Fruit fly (Drosophila melanogaster) whole organism, embryonic: Measurements from ENCODE around the gene plum.

ENCODE experiments used
- Ada2b ChIP-seq: fragments of 200-800 bp; sonication (Bioruptor generic); IDR thresholded peaks from 2 replicates; pipeline ENCODE4 v1.3.6; 2022; ENCODE audit warnings: missing biosample characterization, missing genetic modification characterization
- Adf1 ChIP-seq: fragments of 200-800 bp; sonication (Bioruptor generic); IDR thresholded peaks from 2 replicates; pipeline ENCODE4 v1.3.6; 2022; ENCODE audit warnings: missing biosample characterization, missing genetic modification characterization
- Antp ChIP-seq: fragments of 200-800 bp; sonication (Bioruptor generic); optimal IDR thresholded peaks from 3 replicates; lab custom pipeline; 2016; ENCODE audit warnings: missing biosample characterization, missing genetic modification characterization
- Blimp-1 ChIP-seq: fragments of 200-800 bp; sonication (Bioruptor generic); optimal IDR thresholded peaks from 3 replicates; lab custom pipeline; 2018; ENCODE audit warnings: missing biosample characterization, missing genetic modification characterization, mild to moderate bottlenecking, moderate library complexity, missing genetic modification reagents
- CG11247 ChIP-seq: fragments of 200-800 bp; sonication (Bioruptor generic); IDR thresholded peaks from 2 replicates; pipeline ENCODE4 v1.3.6; 2022; ENCODE audit warnings: missing biosample characterization, missing genetic modification characterization
- CG11504 ChIP-seq: fragments of 200-800 bp; sonication (Bioruptor generic); optimal IDR thresholded peaks from 3 replicates; lab custom pipeline; 2019; ENCODE audit warnings: missing biosample characterization, mild to moderate bottlenecking, missing genetic modification characterization, moderate library complexity
- CG12744 ChIP-seq: fragments of 200-800 bp; sonication (Bioruptor generic); optimal IDR thresholded peaks from 2 replicates; lab custom pipeline; 2016; ENCODE audit warnings: missing biosample characterization, missing genetic modification characterization
- CG17802 ChIP-seq: fragments of 200-800 bp; sonication (Bioruptor generic); optimal IDR thresholded peaks from 2 replicates; lab custom pipeline; 2018; ENCODE audit warnings: missing biosample characterization, mild to moderate bottlenecking, missing genetic modification characterization, moderate library complexity
- CG30403 ChIP-seq: fragments of 200-800 bp; sonication (Bioruptor generic); optimal IDR thresholded peaks from 3 replicates; lab custom pipeline; 2016; ENCODE audit warnings: missing biosample characterization, missing genetic modification characterization
- CG3065 ChIP-seq: fragments of 200-800 bp; sonication (Bioruptor generic); optimal IDR thresholded peaks from 2 replicates; lab custom pipeline; 2016; ENCODE audit warnings: missing biosample characterization, missing genetic modification characterization
- CG31224 ChIP-seq: fragments of 200-800 bp; sonication (Bioruptor generic); IDR thresholded peaks from 2 replicates; pipeline ENCODE4 v1.3.6; 2022; ENCODE audit warnings: missing biosample characterization, missing genetic modification characterization
- CG3281 ChIP-seq: fragments of 200-800 bp; sonication (Bioruptor generic); optimal IDR thresholded peaks from 3 replicates; lab custom pipeline; 2017; ENCODE audit warnings: missing biosample characterization, mild to moderate bottlenecking, missing genetic modification characterization
- CG4424 ChIP-seq: fragments of 200-800 bp; sonication (Bioruptor generic); optimal IDR thresholded peaks from 3 replicates; lab custom pipeline; 2016; ENCODE audit warnings: missing biosample characterization, missing genetic modification characterization
- CG4820 ChIP-seq: fragments of 200-800 bp; sonication (Bioruptor generic); optimal IDR thresholded peaks from 3 replicates; lab custom pipeline; 2016; ENCODE audit warnings: missing biosample characterization, missing genetic modification characterization
- CG6175 ChIP-seq: fragments of 200-800 bp; sonication (Bioruptor generic); IDR thresholded peaks from 3 replicates; pipeline ENCODE4 v1.3.6; 2022; ENCODE audit warnings: missing biosample characterization, missing genetic modification characterization
- CG6765 ChIP-seq: fragments of 200-800 bp; sonication (Bioruptor generic); optimal IDR thresholded peaks from 3 replicates; lab custom pipeline; 2017; ENCODE audit warnings: missing biosample characterization, mild to moderate bottlenecking, missing genetic modification characterization
- CG7839 ChIP-seq: fragments of 200-800 bp; sonication (Bioruptor generic); optimal IDR thresholded peaks from 3 replicates; lab custom pipeline; 2018; ENCODE audit warnings: missing biosample characterization, mild to moderate bottlenecking, missing genetic modification characterization, moderate library complexity
- CG9932 ChIP-seq: fragments of 200-800 bp; sonication (Bioruptor generic); IDR thresholded peaks from 2 replicates; pipeline ENCODE4 v1.3.6; 2022; ENCODE audit warnings: missing biosample characterization, missing genetic modification characterization
- CTCF ChIP-seq: fragments of 200-800 bp; sonication (Bioruptor generic); optimal IDR thresholded peaks from 2 replicates; lab custom pipeline; 2017; ENCODE audit warnings: missing biosample characterization, mild to moderate bottlenecking, missing genetic modification characterization, moderate library complexity
- Dbx ChIP-seq: fragments of 200-800 bp; sonication (Bioruptor generic); IDR thresholded peaks from 3 replicates; pipeline ENCODE4 v1.3.6; 2022; ENCODE audit warnings: missing biosample characterization, missing genetic modification characterization
- Deaf1 ChIP-seq: fragments of 200-800 bp; optimal IDR thresholded peaks from 3 replicates; lab custom pipeline; 2019; ENCODE audit warnings: missing biosample characterization, mild to moderate bottlenecking, missing genetic modification characterization, moderate library complexity
- Dp ChIP-seq: fragments of 200-800 bp; sonication (Bioruptor generic); optimal IDR thresholded peaks from 2 replicates; lab custom pipeline; 2018; ENCODE audit warnings: missing biosample characterization, mild to moderate bottlenecking, missing genetic modification characterization, moderate library complexity
- E2f2 ChIP-seq: fragments of 200-800 bp; sonication (Bioruptor generic); IDR thresholded peaks from 2 replicates; pipeline ENCODE4 v1.3.6; 2022; ENCODE audit warnings: missing biosample characterization, missing genetic modification characterization
- Elba2 ChIP-seq: fragments of 200-800 bp; sonication (Bioruptor generic); optimal IDR thresholded peaks from 3 replicates; lab custom pipeline; 2016; ENCODE audit warnings: missing biosample characterization, missing genetic modification characterization
- Ets97D ChIP-seq: fragments of 200-800 bp; sonication (Bioruptor generic); optimal IDR thresholded peaks from 3 replicates; lab custom pipeline; 2016; ENCODE audit warnings: missing biosample characterization, missing genetic modification characterization
- Hey ChIP-seq: fragments of 200-800 bp; sonication (Bioruptor generic); optimal IDR thresholded peaks from 3 replicates; lab custom pipeline; 2018; ENCODE audit warnings: missing biosample characterization, mild to moderate bottlenecking, missing genetic modification characterization
- Lhr ChIP-seq: fragments of 200-800 bp; sonication (Bioruptor generic); optimal IDR thresholded peaks from 3 replicates; lab custom pipeline; 2017; ENCODE audit warnings: mild to moderate bottlenecking, missing biosample characterization, missing genetic modification reagents, missing genetic modification characterization
- Myb ChIP-seq: fragments of 200-800 bp; sonication (Bioruptor generic); optimal IDR thresholded peaks from 2 replicates; lab custom pipeline; 2016; ENCODE audit warnings: missing biosample characterization, missing genetic modification characterization
- Nf-YA ChIP-seq: fragments of 200-800 bp; sonication (Bioruptor generic); IDR thresholded peaks from 2 replicates; pipeline ENCODE4 v1.3.6; 2022; ENCODE audit warnings: missing biosample characterization, missing genetic modification characterization
- Nf-YC ChIP-seq: fragments of 200-800 bp; optimal IDR thresholded peaks from 3 replicates; lab custom pipeline; 2019; ENCODE audit warnings: missing biosample characterization, mild to moderate bottlenecking, missing genetic modification characterization, moderate library complexity
- Ravus ChIP-seq: fragments of 200-800 bp; sonication (Bioruptor generic); IDR thresholded peaks from 2 replicates; pipeline ENCODE4 v1.3.6; 2022; ENCODE audit warnings: missing biosample characterization, missing genetic modification characterization
- Scr ChIP-seq: fragments of 200-800 bp; sonication (Bioruptor generic); IDR thresholded peaks from 2 replicates; pipeline ENCODE4 v1.3.6; 2022; ENCODE audit warnings: missing biosample characterization, missing genetic modification characterization; ENCODE audit not compliant: partially characterized antibody
- Spps ChIP-seq: fragments of 200-800 bp; sonication (Bioruptor generic); optimal IDR thresholded peaks from 2 replicates; lab custom pipeline; 2018; ENCODE audit warnings: missing biosample characterization, mild to moderate bottlenecking, missing genetic modification characterization
- Usf ChIP-seq: fragments of 200-800 bp; sonication (Bioruptor generic); optimal IDR thresholded peaks from 2 replicates; lab custom pipeline; 2017; ENCODE audit warnings: missing genotype, missing biosample characterization, missing genetic modification characterization
- Xrp1 ChIP-seq: fragments of 200-800 bp; sonication (Bioruptor generic); IDR thresholded peaks from 2 replicates; pipeline ENCODE4 v1.3.6; 2022; ENCODE audit warnings: missing biosample characterization, missing genetic modification characterization
- ab ChIP-seq: fragments of 200-800 bp; sonication (Bioruptor generic); optimal IDR thresholded peaks from 2 replicates; lab custom pipeline; 2016; ENCODE audit warnings: missing biosample characterization, missing genetic modification characterization
- ato ChIP-seq: fragments of 200-800 bp; sonication (Bioruptor generic); IDR thresholded peaks from 2 replicates; pipeline ENCODE4 v1.3.6; 2022; ENCODE audit warnings: missing biosample characterization, missing genetic modification characterization; ENCODE audit not compliant: partially characterized antibody
- bigmax ChIP-seq: fragments of 200-800 bp; sonication (Bioruptor generic); optimal IDR thresholded peaks from 2 replicates; lab custom pipeline; 2018; ENCODE audit warnings: missing biosample characterization, mild to moderate bottlenecking, missing genetic modification characterization
- chinmo ChIP-seq: fragments of 200-800 bp; sonication (Bioruptor generic); IDR thresholded peaks from 4 replicates; pipeline ENCODE4 v1.3.6; 2022; ENCODE audit warnings: missing biosample characterization, missing genetic modification characterization; ENCODE audit not compliant: partially characterized antibody
- ewg ChIP-seq: fragments of 200-800 bp; sonication (Bioruptor generic); optimal IDR thresholded peaks from 3 replicates; lab custom pipeline; 2017; ENCODE audit warnings: mild to moderate bottlenecking, missing biosample characterization, missing genetic modification reagents, missing genetic modification characterization
- eyg ChIP-seq: fragments of 200-800 bp; sonication (Bioruptor generic); optimal IDR thresholded peaks from 3 replicates; lab custom pipeline; 2016; ENCODE audit warnings: missing biosample characterization, missing genetic modification characterization
- fru ChIP-seq: fragments of >200 bp; optimal IDR thresholded peaks from 2 replicates; lab custom pipeline; 2017
- kay ChIP-seq: fragments of 200-800 bp; sonication (Bioruptor generic); optimal IDR thresholded peaks from 2 replicates; lab custom pipeline; 2016; ENCODE audit warnings: missing biosample characterization, missing genetic modification characterization
- ken ChIP-seq: fragments of 200-800 bp; sonication (Bioruptor generic); IDR thresholded peaks from 3 replicates; pipeline ENCODE4 v1.3.6; 2022; ENCODE audit warnings: missing biosample characterization, missing genetic modification characterization
- knrl ChIP-seq: fragments of 200-800 bp; sonication (Bioruptor generic); IDR thresholded peaks from 3 replicates; pipeline ENCODE4 v1.3.6; 2022; ENCODE audit warnings: missing biosample characterization, missing genetic modification characterization; ENCODE audit not compliant: partially characterized antibody
- p53 ChIP-seq: fragments of 200-800 bp; sonication (Bioruptor generic); optimal IDR thresholded peaks from 2 replicates; lab custom pipeline; 2016; ENCODE audit warnings: missing biosample characterization, missing genetic modification characterization
- run ChIP-seq: fragments of 200-800 bp; sonication (Bioruptor generic); optimal IDR thresholded peaks from 3 replicates; lab custom pipeline; 2018; ENCODE audit warnings: missing biosample characterization, mild to moderate bottlenecking, missing genetic modification characterization
- slp2 ChIP-seq: fragments of 200-800 bp; sonication (Bioruptor generic); optimal IDR thresholded peaks from 2 replicates; lab custom pipeline; 2016; ENCODE audit warnings: missing biosample characterization, missing genetic modification characterization
- sr ChIP-seq: fragments of 200-800 bp; sonication (Bioruptor generic); IDR thresholded peaks from 3 replicates; pipeline ENCODE4 v1.3.6; 2022; ENCODE audit warnings: missing biosample characterization, missing genetic modification characterization
- vvl ChIP-seq: fragments of 200-800 bp; sonication (Bioruptor generic); IDR thresholded peaks from 2 replicates; pipeline ENCODE4 v1.3.6; 2022; ENCODE audit warnings: missing biosample characterization, missing genetic modification characterization
- zen ChIP-seq: fragments of 200-800 bp; sonication (Bioruptor generic); optimal IDR thresholded peaks from 3 replicates; lab custom pipeline; 2018; ENCODE audit warnings: missing biosample characterization, mild to moderate bottlenecking, missing genetic modification characterization, moderate library complexity

Gene plum

dm6 chr3R:26534805-26535416 lies at the start of gene plum (continued):
- 0 out of 3 replicates have a peak, but pooled peaks have one; percentile 47 for TF ChIP-seq ken (GFP tag; lab: Robert Waterston, UW)
- TF ChIP-seq Dp (GFP tag; lab: Kevin White, UChicago): peak; percentile 26
- TF ChIP-seq Nf-YA (GFP tag; lab: Robert Waterston, UW): peak; percentile 34; the same call in 1 of the 2 replicates
- TF ChIP-seq kay: no peak
- no peak for TF ChIP-seq knrl (GFP tag; lab: Robert Waterston, UW)
- no peak for TF ChIP-seq CG17802 (tag; lab: Kevin White, UChicago)
- peak; percentile 69 for TF ChIP-seq Deaf1 (tag; lab: Kevin White, UChicago)
- peak; percentile 65 for TF ChIP-seq E2f2 (GFP tag; lab: Robert Waterston, UW)
- peak; percentile 14 for TF ChIP-seq CG11504 (tag; lab: Kevin White, UChicago)
- no peak for TF ChIP-seq Usf (GFP tag; lab: Kevin White, UChicago)
- TF ChIP-seq Antp (GFP tag; lab: Kevin White, UChicago): no peak
- no peak for TF ChIP-seq bigmax
- no peak for TF ChIP-seq CG3065 (GFP tag; lab: Kevin White, UChicago)
- TF ChIP-seq CG4424 (GFP tag; lab: Kevin White, UChicago): no peak
- TF ChIP-seq CG4820 (GFP tag; lab: Kevin White, UChicago): no peak
- peak; percentile 61 for TF ChIP-seq Adf1 (GFP tag; lab: Robert Waterston, UW)
- no peak for TF ChIP-seq Spps (tag; lab: Kevin White, UChicago)
- peak; percentile 20 for TF ChIP-seq Myb (GFP tag; lab: Kevin White, UChicago)
- TF ChIP-seq zen (tag; lab: Kevin White, UChicago): no peak
- TF ChIP-seq CG30403 (GFP tag; lab: Kevin White, UChicago): no peak
- peak; percentile 3 for TF ChIP-seq CG7839 (tag; lab: Kevin White, UChicago)
- no peak for TF ChIP-seq ewg (GFP tag; lab: Kevin White, UChicago)
- 0 out of 2 replicates have a peak, but pooled peaks have one; percentile 21 for TF ChIP-seq Xrp1 (GFP tag; lab: Robert Waterston, UW)
- TF ChIP-seq chinmo: 0 out of 4 replicates have a peak, but pooled peaks have one; percentile 74
- TF ChIP-seq ato: 0 out of 2 replicates have a peak, but pooled peaks have one; percentile 38
- TF ChIP-seq CG6175: no peak
- TF ChIP-seq Ets97D (GFP tag; lab: Kevin White, UChicago): peak; percentile 19
- TF ChIP-seq run (tag; lab: Kevin White, UChicago): no peak
- TF ChIP-seq Scr (GFP tag; lab: Robert Waterston, UW): no peak
- TF ChIP-seq sr (GFP tag; lab: Robert Waterston, UW): 0 out of 3 replicates have a peak, but pooled peaks have one; percentile 30
- peak; percentile 22 for TF ChIP-seq CG12744 (GFP tag; lab: Kevin White, UChicago)
- TF ChIP-seq p53 (GFP tag; lab: Kevin White, UChicago): no peak
- TF ChIP-seq Lhr (GFP tag; lab: Kevin White, UChicago): no peak
- no peak for TF ChIP-seq Elba2 (GFP tag; lab: Kevin White, UChicago)
- no peak for TF ChIP-seq Hey (tag; lab: Kevin White, UChicago)
- TF ChIP-seq eyg: no peak
- TF ChIP-seq CG11247: no peak
- no peak for TF ChIP-seq Ravus (GFP tag; lab: Robert Waterston, UW)
- TF ChIP-seq Dbx (GFP tag; lab: Robert Waterston, UW): 0 out of 3 replicates have a peak, but pooled peaks have one; percentile 51
- TF ChIP-seq CG9932: 0 out of 2 replicates have a peak, but pooled peaks have one; percentile 18
- TF ChIP-seq Ada2b (GFP tag; lab: Robert Waterston, UW): 0 out of 2 replicates have a peak, but pooled peaks have one; percentile 30
- peak; percentile 39 for TF ChIP-seq Blimp-1
- peak; percentile 23; the same call in 1 of the 2 replicates for TF ChIP-seq vvl (GFP tag; lab: Robert Waterston, UW)
- no peak for TF ChIP-seq CG6765
- peak; percentile 11 for TF ChIP-seq Nf-YC (tag; lab: Kevin White, UChicago)
- no peak for TF ChIP-seq slp2 (GFP tag; lab: Kevin White, UChicago)
- no peak for TF ChIP-seq ab (GFP tag; lab: Kevin White, UChicago)
- TF ChIP-seq CG31224: no peak
- no peak for TF ChIP-seq fru (lab: Kevin White, UChicago)
- TF ChIP-seq CTCF (GFP tag; lab: Kevin White, UChicago): no peak
- peak; percentile 20 for TF ChIP-seq CG3281 (GFP tag; lab: Kevin White, UChicago)
